Fruit fly (Drosophila melanogaster) S2 (cell line): ENCODE measurements around the gene CG15172.

Experiments used
- CG8478 ChIP-seq: fragments of >200 bp; optimal IDR thresholded peaks from 2 replicates; lab custom pipeline; 2018
- CTCF ChIP-seq, 2 experiments: fragments of >200 bp; optimal IDR thresholded peaks; 2 replicates each; lab custom pipeline; 2018

dm6 chr2L:19027246-19027886 lies 5.1 kb downstream of the CG15172 start, which contains the start of gene Sidpn:
- TF ChIP-seq CG8478 (lab: Kevin White, UChicago) (no peak), CTCF (optimal IDR thresholded peaks at IDR 0.05; lab: Kevin White, UChicago) (no peak)
